Fruit fly (Drosophila melanogaster): ENCODE measurements around the gene ATPsynbetaL.
A peak's percentile ranks its signal among the peaks of the same experiment; 100 is the strongest.

The ATPsynbetaL gene

dm6 chr3L:16131264-16132066 is 33.8 kb downstream of the ATPsynbetaL start, which contains the start of the genes Trs20 and elg1 (continued):
- TF ChIP-seq CG17328 (GFP tag; IDR thresholded peaks at IDR 0.05): 0 out of 2 replicates have a peak, but pooled peaks have one; percentile 9
- no peak for TF ChIP-seq chinmo (GFP tag; IDR thresholded peaks at IDR 0.05; ENCODE audit: partially characterized antibody)
- peak; percentile 51 for TF ChIP-seq CG3281 (GFP tag; optimal IDR thresholded peaks at IDR 0.05)
- no peak for TF ChIP-seq nau (GFP tag; optimal IDR thresholded peaks at IDR 0.05)
- TF ChIP-seq CG1647 (GFP tag; optimal IDR thresholded peaks at IDR 0.05): no peak
- TF ChIP-seq ase (GFP tag; IDR thresholded peaks at IDR 0.05): no peak
- no peak for TF ChIP-seq disco-r (GFP tag; optimal IDR thresholded peaks at IDR 0.05)
- TF ChIP-seq Vsx1 (GFP tag; optimal IDR thresholded peaks at IDR 0.05): peak; percentile 59
- no peak for TF ChIP-seq fu2 (GFP tag; optimal IDR thresholded peaks at IDR 0.05)
- TF ChIP-seq hkb (optimal IDR thresholded peaks at IDR 0.05): no peak
- TF ChIP-seq hkb (GFP tag; IDR thresholded peaks at IDR 0.05): 0 out of 2 replicates have a peak, but pooled peaks have one; percentile 25
- TF ChIP-seq otp (GFP tag; IDR thresholded peaks at IDR 0.05): no peak
- no peak for TF ChIP-seq CG12299 (tag; optimal IDR thresholded peaks at IDR 0.05)
- TF ChIP-seq insv (GFP tag; optimal IDR thresholded peaks at IDR 0.05): peak in 1 of 2 experiments; percentile 35
- no peak for TF ChIP-seq Lim3 (GFP tag; IDR thresholded peaks at IDR 0.05)
- TF ChIP-seq ranshi (GFP tag; IDR thresholded peaks at IDR 0.05): peak; percentile 5; the same call in 1 of the 2 replicates
- TF ChIP-seq Hsf (GFP tag; optimal IDR thresholded peaks at IDR 0.05): no peak
- TF ChIP-seq CG10979 (tag; optimal IDR thresholded peaks at IDR 0.05): peak; percentile 65
- peak; percentile 42 for TF ChIP-seq CG2120 (GFP tag; optimal IDR thresholded peaks at IDR 0.05)
- TF ChIP-seq CG9797 (GFP tag; optimal IDR thresholded peaks at IDR 0.05): peak; percentile 51
- no peak for TF ChIP-seq pnt (GFP tag; optimal IDR thresholded peaks at IDR 0.05)
- TF ChIP-seq NFAT (GFP tag; IDR thresholded peaks at IDR 0.05): peak; percentile 48; the same call in 1 of the 2 replicates
- peak in 1 of 2 experiments; percentile 44 for TF ChIP-seq Hr78 (GFP tag; optimal IDR thresholded peaks at IDR 0.05)
- no peak for TF ChIP-seq vnd (GFP tag; IDR thresholded peaks at IDR 0.05; ENCODE audit: partially characterized antibody)
- no peak for TF ChIP-seq Deaf1 (tag; optimal IDR thresholded peaks at IDR 0.05)
- no peak for TF ChIP-seq CG7357 (GFP tag; IDR thresholded peaks at IDR 0.05)
- TF ChIP-seq ATbp (GFP tag; optimal IDR thresholded peaks at IDR 0.05): no peak
- no peak for TF ChIP-seq CG7928 (GFP tag; optimal IDR thresholded peaks at IDR 0.05)
- no peak for TF ChIP-seq dati (GFP tag; IDR thresholded peaks at IDR 0.05)
- TF ChIP-seq NK7.1 (GFP tag; optimal IDR thresholded peaks at IDR 0.05): no peak
- TF ChIP-seq gce (GFP tag; IDR thresholded peaks at IDR 0.05): no peak
- TF ChIP-seq Dbx (GFP tag; IDR thresholded peaks at IDR 0.05): peak; percentile 63; the same call in 2 of the 3 replicates
- no peak for TF ChIP-seq chn (GFP tag; optimal IDR thresholded peaks at IDR 0.05)
- peak; percentile 10 for TF ChIP-seq zfh2 (GFP tag; optimal IDR thresholded peaks at IDR 0.05)
- TF ChIP-seq CG14860 (GFP tag; IDR thresholded peaks at IDR 0.05; ENCODE audit: partially characterized antibody): no peak
- TF ChIP-seq prd (optimal IDR thresholded peaks at IDR 0.05): no peak
- peak; percentile 45; the same call in 1 of the 3 replicates for TF ChIP-seq prd (GFP tag; IDR thresholded peaks at IDR 0.05)
- no peak for TF ChIP-seq Hmx (GFP tag; optimal IDR thresholded peaks at IDR 0.05)
- TF ChIP-seq yki (optimal IDR thresholded peaks at IDR 0.05): no peak
- no peak for TF ChIP-seq ash1 (GFP tag; optimal IDR thresholded peaks at IDR 0.05)
- TF ChIP-seq CG34224 (GFP tag; IDR thresholded peaks at IDR 0.05; ENCODE audit: partially characterized antibody): no peak
- TF ChIP-seq Bdp1 (GFP tag; optimal IDR thresholded peaks at IDR 0.05): no peak
- TF ChIP-seq CG4854 (GFP tag; optimal IDR thresholded peaks at IDR 0.05): no peak
- TF ChIP-seq nerfin-2 (GFP tag; IDR thresholded peaks at IDR 0.05; ENCODE audit: partially characterized antibody): no peak
- no peak for TF ChIP-seq repo (GFP tag; optimal IDR thresholded peaks at IDR 0.05)
- TF ChIP-seq Lpt (GFP tag; optimal IDR thresholded peaks at IDR 0.05): no peak
- peak; percentile 39; the same call in 1 of the 2 replicates for TF ChIP-seq al (GFP tag; IDR thresholded peaks at IDR 0.05)
- TF ChIP-seq Xbp1 (GFP tag; optimal IDR thresholded peaks at IDR 0.05): peak; percentile 35
- TF ChIP-seq CG1603 (tag; optimal IDR thresholded peaks at IDR 0.05): peak; percentile 43
- TF ChIP-seq ind (GFP tag; optimal IDR thresholded peaks at IDR 0.05): peak; percentile 39
- TF ChIP-seq Hr39 (optimal IDR thresholded peaks at IDR 0.05): no peak

Measured in whole organism, embryonic.